Worm (Caenorhabditis elegans): ENCODE results near the gene rib-2.
"Not testable (repeated sequence)": the region's sequence is repeated elsewhere in the genome, so short reads cannot be mapped to it uniquely, and the experiment has no call there.

Gene rib-2

ce11 chrIII:10747620-10748479, 5.2 kb downstream of the rib-2 start, which contains the start of the genes ran-1 and dkc-1 (continued):
- peak; percentile 94 for TF ChIP-seq dox-1 (GFP tag; IDR thresholded peaks at IDR 0.05)
- peak; percentile 95 for TF ChIP-seq dpl-1 (GFP tag; optimal IDR thresholded peaks at IDR 0.05)
- TF ChIP-seq F57A8.1 (GFP tag; optimal IDR thresholded peaks at IDR 0.05) = no peak
- no peak for TF ChIP-seq ztf-3 (GFP tag; optimal IDR thresholded peaks at IDR 0.05)
- no peak for TF ChIP-seq F52B5.7 (tag; optimal IDR thresholded peaks at IDR 0.05)
- TF ChIP-seq B0035.1 (tag; optimal IDR thresholded peaks at IDR 0.05) = no peak
- no peak for TF ChIP-seq fkh-3 (tag; optimal IDR thresholded peaks at IDR 0.05)
- TF ChIP-seq hrde-1 (tag; optimal IDR thresholded peaks at IDR 0.05; ENCODE audit: borderline replicate concordance) = no peak
- TF ChIP-seq lir-1 (GFP tag; conservative IDR thresholded peaks at IDR 0.05) = 0 out of 2 replicates have a peak, but pooled peaks have one; percentile 29
- 0 out of 2 replicates have a peak, but pooled peaks have one; percentile 7 for TF ChIP-seq Y79H2A.3 (GFP tag; conservative IDR thresholded peaks at IDR 0.05)
- TF ChIP-seq snpc-4 (GFP tag; optimal IDR thresholded peaks at IDR 0.05) = peak; percentile 35
- TF ChIP-seq snpc-4 (tag; optimal IDR thresholded peaks at IDR 0.05) = peak; percentile 31 to 52 (median 38)
- no peak for TF ChIP-seq ceh-27 (GFP tag; optimal IDR thresholded peaks at IDR 0.05)

ce11 chrIII:10750043-10750442, 7.4 kb downstream of the rib-2 start, which contains the start of gene enu-3.6:
Gene enu-3.6 (plus strand): TSS chrIII:10750434.
- TF ChIP-seq xnd-1 (tag; optimal IDR thresholded peaks at IDR 0.05) = peak; percentile 23
- peak; percentile 62; the same call in 1 of the 2 replicates for TF ChIP-seq madf-6 (GFP tag; IDR thresholded peaks at IDR 0.05)
- TF ChIP-seq attf-6 (GFP tag; IDR thresholded peaks at IDR 0.05) = 0 out of 2 replicates have a peak, but pooled peaks have one; percentile 38
- TF ChIP-seq him-1 (tag; optimal IDR thresholded peaks at IDR 0.05) = peak; percentile 33
- TF ChIP-seq snpc-4 (GFP tag; optimal IDR thresholded peaks at IDR 0.05); cebp-1 (GFP tag; IDR thresholded peaks at IDR 0.05): not testable (repeated sequence)
- peak in 1 of 4 experiments; percentile 8 for TF ChIP-seq snpc-4 (tag; optimal IDR thresholded peaks at IDR 0.05)
- peak; percentile 62 for TF ChIP-seq athp-1 (tag; optimal IDR thresholded peaks at IDR 0.05)
- peak; percentile 59 for TF ChIP-seq hsf-1 (GFP tag; IDR thresholded peaks at IDR 0.05)
- TF ChIP-seq hrde-1 (tag; optimal IDR thresholded peaks at IDR 0.05; ENCODE audit: borderline replicate concordance) = peak; percentile 53
- TF ChIP-seq cebp-2 (GFP tag; IDR thresholded peaks at IDR 0.05) = 0 out of 2 replicates have a peak, but pooled peaks have one; percentile 44
- peak; percentile 39 for TF ChIP-seq F49E8.2 (tag; optimal IDR thresholded peaks at IDR 0.05; ENCODE audit: insufficient read depth)
- peak; percentile 28; the same call in 1 of the 2 replicates for TF ChIP-seq Y53G8AR.9 (GFP tag; conservative IDR thresholded peaks at IDR 0.05)
- peak; percentile 68 for TF ChIP-seq cebp-1 (tag; optimal IDR thresholded peaks at IDR 0.05)
- 0 out of 2 replicates have a peak, but pooled peaks have one; percentile 24 for TF ChIP-seq madf-8 (GFP tag; conservative IDR thresholded peaks at IDR 0.05)
- peak; percentile 40; the same call in 1 of the 2 replicates for TF ChIP-seq ceh-100 (GFP tag; IDR thresholded peaks at IDR 0.05)
- peak; percentile 21 for TF ChIP-seq unc-130 (GFP tag; optimal IDR thresholded peaks at IDR 0.05)

ce11 chrIII:10754379-10754778, 11.8 kb downstream of the rib-2 start:
- no peak for TF ChIP-seq lin-54 (GFP tag; optimal IDR thresholded peaks at IDR 0.05)
- no peak for TF ChIP-seq ekl-4 (GFP tag; IDR thresholded peaks at IDR 0.05)
- TF ChIP-seq lir-1 (GFP tag; conservative IDR thresholded peaks at IDR 0.05) = no peak
- TF ChIP-seq ceh-100 (GFP tag; IDR thresholded peaks at IDR 0.05) = no peak
- TF ChIP-seq F23B12.7 (tag; optimal IDR thresholded peaks at IDR 0.05; ENCODE audit: insufficient read depth) = no peak
- no peak for TF ChIP-seq tbx-9 (tag; optimal IDR thresholded peaks at IDR 0.05; ENCODE audit: borderline replicate concordance)
- no peak for TF ChIP-seq ceh-91 (GFP tag; IDR thresholded peaks at IDR 0.05)

All from whole organism, young adult.